Worm (Caenorhabditis elegans): ENCODE measurements around the gene taf-6.2.

DNA sequence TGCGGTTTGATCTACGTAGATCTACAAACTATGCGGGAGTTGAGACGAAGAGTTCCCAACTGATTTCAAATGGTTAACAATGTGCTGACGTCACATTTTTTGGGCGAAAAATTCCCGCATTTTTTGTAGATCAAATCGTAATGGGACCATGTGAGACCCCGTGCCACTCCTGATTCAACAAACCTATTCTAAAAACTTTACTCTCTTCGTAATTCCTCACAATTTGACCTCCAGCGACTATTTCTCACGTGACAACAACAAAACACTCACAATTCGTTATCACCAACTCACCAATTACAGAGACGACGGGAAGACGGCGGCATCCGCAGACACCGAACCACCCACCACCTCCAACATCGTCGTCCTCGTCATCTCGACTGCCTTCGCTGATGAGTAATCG lies 49.2 kb upstream of the taf-6.2 start, which contains the start of gene siah-1:
- TF ChIP-seq nhr-129 (tag; optimal IDR thresholded peaks at IDR 0.05) (no peak), nhr-11 (tag; optimal IDR thresholded peaks at IDR 0.05) (no peak), zag-1 (tag; optimal IDR thresholded peaks at IDR 0.05) (no peak), nhr-237 (tag; optimal IDR thresholded peaks at IDR 0.05) (no peak), ceh-82 (tag; optimal IDR thresholded peaks at IDR 0.05) (no peak), skn-1 (tag; optimal IDR thresholded peaks at IDR 0.05) (no peak)

All from whole organism, L2 larva.